Worm (Caenorhabditis elegans) whole organism, midembryonic: ENCODE results near the gene T26G10.4.
"Not testable (repeated sequence)": the region's sequence is repeated elsewhere in the genome, so short reads cannot be mapped to it uniquely, and the experiment has no call there.

Experiments
- T22C8.4 ChIP-seq: fragments of 200-800 bp; sonication (Bioruptor generic); IDR thresholded peaks from 2 replicates; pipeline ENCODE4 v1.3.6; 2022; ENCODE audit warnings: missing genetic modification characterization, missing compliant biosample characterization
- cog-1 ChIP-seq: sonication (generic microtip); optimal IDR thresholded peaks from 2 replicates; lab custom pipeline; 2016; ENCODE audit warnings: missing genetic modification characterization, missing compliant biosample characterization
- flt-1 ChIP-seq: fragments of 200-800 bp; sonication (Bioruptor generic); IDR thresholded peaks from 2 replicates; pipeline ENCODE4 v1.3.6; 2022; ENCODE audit warnings: missing genetic modification characterization, missing compliant biosample characterization
- klf-2 ChIP-seq: fragments of 200-800 bp; sonication (Bioruptor generic); conservative IDR thresholded peaks from 2 replicates; pipeline ENCODE4 v1.3.6; 2022; ENCODE audit warnings: missing genetic modification reagents, missing genetic modification characterization, missing compliant biosample characterization
- med-1 ChIP-seq: sonication (generic microtip); optimal IDR thresholded peaks from 2 replicates; lab custom pipeline; 2017; ENCODE audit warnings: missing genetic modification characterization, mild to moderate bottlenecking, missing compliant biosample characterization, antibody characterized with exemption, missing genetic modification reagents; ENCODE audit not compliant: insufficient read depth
- ref-1 ChIP-seq: fragments of 200-800 bp; sonication (Bioruptor generic); conservative IDR thresholded peaks from 2 replicates; pipeline ENCODE4 v1.3.6; 2022; ENCODE audit warnings: missing genetic modification reagents, missing genetic modification characterization, missing compliant biosample characterization
- tab-1 ChIP-seq: fragments of 200-800 bp; sonication (Bioruptor generic); IDR thresholded peaks from 2 replicates; pipeline ENCODE4 v1.3.6; 2022; ENCODE audit warnings: missing genetic modification characterization, missing compliant biosample characterization
- ztf-23 ChIP-seq: fragments of 200-800 bp; sonication (Bioruptor generic); IDR thresholded peaks from 2 replicates; pipeline ENCODE4 v1.3.6; 2022; ENCODE audit warnings: missing genetic modification reagents, missing genetic modification characterization, missing compliant biosample characterization
- ztf-29 ChIP-seq: fragments of 200-800 bp; sonication (Bioruptor generic); IDR thresholded peaks from 2 replicates; pipeline ENCODE4 v1.3.6; 2022; ENCODE audit warnings: missing genetic modification reagents, missing genetic modification characterization, missing compliant biosample characterization

The T26G10.4 gene

ce11 chrIII:9420231-9420630 is at the start of gene T26G10.4:
T26G10.4 (plus strand) TSS chrIII:9420531.
- TF ChIP-seq cog-1 (tag; lab: Kevin White, UChicago); med-1 (GFP tag; lab: Kevin White, UChicago); flt-1 (GFP tag; lab: Robert Waterston, UW): not testable (repeated sequence)

ce11 chrIII:9373779-9374178 is 46.6 kb upstream of the T26G10.4 start:
- TF ChIP-seq ztf-29 (GFP tag; lab: Robert Waterston, UW) (no peak), med-1 (GFP tag; lab: Kevin White, UChicago) (no peak), tab-1 (GFP tag; lab: Robert Waterston, UW) (no peak), klf-2 (GFP tag; lab: Robert Waterston, UW) (no peak)

ce11 chrIII:9376701-9377100 is 43.6 kb upstream of the T26G10.4 start:
- TF ChIP-seq ref-1 (GFP tag; lab: Robert Waterston, UW) (no peak), T22C8.4 (no peak), flt-1 (GFP tag; lab: Robert Waterston, UW) (no peak), med-1 (GFP tag; lab: Kevin White, UChicago) (no peak), cog-1 (tag; lab: Kevin White, UChicago) (no peak), klf-2 (GFP tag; lab: Robert Waterston, UW) (no peak), ztf-23 (no peak), ztf-29 (GFP tag; lab: Robert Waterston, UW) (no peak)

ce11 chrIII:9383496-9383895 is 36.8 kb upstream of the T26G10.4 start, which contains the start of gene tkr-1:
tkr-1 (plus strand) TSS chrIII:9383796.
- TF ChIP-seq tab-1 (GFP tag; lab: Robert Waterston, UW) = no peak
- no peak for TF ChIP-seq cog-1 (tag; lab: Kevin White, UChicago)
- no peak for TF ChIP-seq ztf-29 (GFP tag; lab: Robert Waterston, UW)
- no peak for TF ChIP-seq ztf-23
- no peak for TF ChIP-seq T22C8.4
- no peak for TF ChIP-seq ref-1 (GFP tag; lab: Robert Waterston, UW)

ce11 chrIII:9385543-9385942 is 34.8 kb upstream of the T26G10.4 start, which contains the start of gene C38C10.3:
C38C10.3 (minus strand) TSS chrIII:9385643.
- TF ChIP-seq ztf-23 (no peak), T22C8.4 (no peak), flt-1 (GFP tag; lab: Robert Waterston, UW) (no peak), klf-2 (GFP tag; lab: Robert Waterston, UW) (no peak), ref-1 (GFP tag; lab: Robert Waterston, UW) (no peak), tab-1 (GFP tag; lab: Robert Waterston, UW) (no peak), cog-1 (tag; lab: Kevin White, UChicago) (no peak), ztf-29 (GFP tag; lab: Robert Waterston, UW) (no peak), med-1 (GFP tag; lab: Kevin White, UChicago) (no peak)

ce11 chrIII:9390007-9390406 is 30.3 kb upstream of the T26G10.4 start, which contains the start of gene slc-17.2:
slc-17.2 (minus strand) TSS chrIII:9390107.
- TF ChIP-seq cog-1 (tag; lab: Kevin White, UChicago) (no peak), ztf-23 (no peak), ref-1 (GFP tag; lab: Robert Waterston, UW) (no peak), ztf-29 (GFP tag; lab: Robert Waterston, UW) (no peak)

- no peak for TF ChIP-seq T22C8.4
- no peak for TF ChIP-seq cog-1 (tag; lab: Kevin White, UChicago)
- no peak for TF ChIP-seq ref-1 (GFP tag; lab: Robert Waterston, UW)
- no peak for TF ChIP-seq flt-1 (GFP tag; lab: Robert Waterston, UW)
- no peak for TF ChIP-seq ztf-23
- TF ChIP-seq ztf-29 (GFP tag; lab: Robert Waterston, UW) = no peak
- no peak for TF ChIP-seq klf-2 (GFP tag; lab: Robert Waterston, UW)
- no peak for TF ChIP-seq tab-1 (GFP tag; lab: Robert Waterston, UW)
- TF ChIP-seq med-1 (GFP tag; lab: Kevin White, UChicago) = no peak
These were observed 29.4 kb upstream of the T26G10.4 start for ce11 chrIII:9390924-9391323.

ce11 chrIII:9393114-9393780 is 27.1 kb upstream of the T26G10.4 start, which contains the start of the genes gpr-2 and rgr-1:
gpr-2 (minus strand) TSS chrIII:9393164.
rgr-1 (plus strand) TSS chrIII:9393730.
- TF ChIP-seq ztf-23 = no peak
- TF ChIP-seq flt-1 (GFP tag; lab: Robert Waterston, UW) = no peak
- TF ChIP-seq klf-2 (GFP tag; lab: Robert Waterston, UW) = no peak
- TF ChIP-seq ref-1 (GFP tag; lab: Robert Waterston, UW) = no peak
- no peak for TF ChIP-seq med-1 (GFP tag; lab: Kevin White, UChicago)
- no peak for TF ChIP-seq cog-1 (tag; lab: Kevin White, UChicago)
- no peak for TF ChIP-seq T22C8.4

ce11 chrIII:9401036-9401435 is 19.3 kb upstream of the T26G10.4 start, which contains the start of gene nlp-48:
nlp-48 (minus strand) TSS chrIII:9401136.
- TF ChIP-seq tab-1 (GFP tag; lab: Robert Waterston, UW) (no peak), T22C8.4 (no peak), ztf-29 (GFP tag; lab: Robert Waterston, UW) (no peak), flt-1 (GFP tag; lab: Robert Waterston, UW) (no peak), ref-1 (GFP tag; lab: Robert Waterston, UW) (no peak), med-1 (GFP tag; lab: Kevin White, UChicago) (no peak), klf-2 (GFP tag; lab: Robert Waterston, UW) (no peak), ztf-23 (no peak), cog-1 (tag; lab: Kevin White, UChicago) (no peak)

- TF ChIP-seq ztf-23 (peak; percentile 47; the same call in 1 of the 2 replicates), tab-1 (GFP tag; lab: Robert Waterston, UW) (no peak)
These were observed 13.7 kb upstream of the T26G10.4 start, which contains the start of gene T26G10.1 for ce11 chrIII:9406600-9406999. T26G10.1 (minus strand) TSS chrIII:9406641.
